Fruit fly (Drosophila melanogaster) whole organism, pupa: ENCODE results near the gene TfIIFalpha.

ENCODE experiments used
- CG10348 ChIP-seq: fragments of 200-800 bp; sonication (Bioruptor generic); IDR thresholded peaks from 2 replicates; pipeline ENCODE4 v1.3.6; 2022; ENCODE audit warnings: missing biosample characterization, missing genetic modification characterization
- CG12605 ChIP-seq: fragments of 200-800 bp; sonication (Bioruptor generic); IDR thresholded peaks from 2 replicates; pipeline ENCODE4 v1.3.6; 2022; ENCODE audit warnings: missing biosample characterization, missing genetic modification characterization
- CG13204 ChIP-seq: fragments of 200-800 bp; sonication (Bioruptor generic); optimal IDR thresholded peaks from 2 replicates; lab custom pipeline; 2018; ENCODE audit warnings: missing biosample characterization, mild to moderate bottlenecking, missing genetic modification characterization, moderate library complexity
- CG14655 ChIP-seq: fragments of 200-800 bp; sonication (Bioruptor generic); optimal IDR thresholded peaks from 3 replicates; lab custom pipeline; 2017; ENCODE audit warnings: mild to moderate bottlenecking, missing biosample characterization, missing genetic modification reagents, missing genetic modification characterization
- CG15710 ChIP-seq: fragments of 200-800 bp; sonication (Bioruptor generic); optimal IDR thresholded peaks from 2 replicates; lab custom pipeline; 2018; ENCODE audit warnings: missing biosample characterization, mild to moderate bottlenecking, missing genetic modification characterization, moderate library complexity
- CG17806 ChIP-seq: fragments of 200-800 bp; sonication (Bioruptor generic); optimal IDR thresholded peaks from 2 replicates; lab custom pipeline; 2018; ENCODE audit warnings: missing biosample characterization, mild to moderate bottlenecking, missing genetic modification characterization, moderate library complexity
- CG32121 ChIP-seq: fragments of 200-800 bp; sonication (Bioruptor generic); IDR thresholded peaks from 2 replicates; pipeline ENCODE4 v1.3.6; 2022; ENCODE audit warnings: missing biosample characterization, missing genetic modification characterization
- CG34367 ChIP-seq: fragments of 200-800 bp; sonication (Bioruptor generic); optimal IDR thresholded peaks from 2 replicates; lab custom pipeline; 2018; ENCODE audit warnings: missing biosample characterization, mild to moderate bottlenecking, missing genetic modification characterization
- CG4496 ChIP-seq: fragments of 200-800 bp; sonication (Bioruptor generic); IDR thresholded peaks from 3 replicates; pipeline ENCODE4 v1.3.6; 2022; ENCODE audit warnings: missing biosample characterization, missing genetic modification characterization
- CG8159 ChIP-seq: fragments of 200-800 bp; sonication (Bioruptor generic); optimal IDR thresholded peaks from 3 replicates; lab custom pipeline; 2018; ENCODE audit warnings: missing biosample characterization, mild to moderate bottlenecking, missing genetic modification characterization, moderate library complexity
- CG8301 ChIP-seq: fragments of 200-800 bp; sonication (Bioruptor generic); optimal IDR thresholded peaks from 2 replicates; lab custom pipeline; 2018; ENCODE audit warnings: missing biosample characterization, mild to moderate bottlenecking, missing genetic modification characterization
- CG9948 ChIP-seq: fragments of 200-800 bp; sonication (Bioruptor generic); optimal IDR thresholded peaks from 2 replicates; lab custom pipeline; 2018; ENCODE audit warnings: missing biosample characterization, mild to moderate bottlenecking, missing genetic modification characterization, moderate library complexity
- D1 ChIP-seq: fragments of 200-800 bp; sonication (Bioruptor generic); optimal IDR thresholded peaks from 2 replicates; lab custom pipeline; 2018; ENCODE audit warnings: missing biosample characterization, mild to moderate bottlenecking, missing genetic modification characterization, moderate library complexity
- EcR ChIP-seq: fragments of 200-800 bp; sonication (Bioruptor generic); optimal IDR thresholded peaks from 3 replicates; lab custom pipeline; 2019; ENCODE audit warnings: missing biosample characterization, missing genetic modification characterization, mild to moderate bottlenecking, moderate library complexity, missing genetic modification reagents
- Ets98B ChIP-seq: fragments of 200-800 bp; sonication (Bioruptor generic); IDR thresholded peaks from 2 replicates; pipeline ENCODE4 v1.3.6; 2022; ENCODE audit warnings: missing biosample characterization, missing genetic modification characterization
- Pif1A ChIP-seq: fragments of 200-800 bp; sonication (Bioruptor generic); optimal IDR thresholded peaks from 3 replicates; lab custom pipeline; 2016; ENCODE audit warnings: missing biosample characterization, missing genetic modification characterization
- Pif1B ChIP-seq: fragments of 200-800 bp; sonication (Bioruptor generic); optimal IDR thresholded peaks from 3 replicates; lab custom pipeline; 2016; ENCODE audit warnings: missing biosample characterization, missing genetic modification characterization
- Snoo ChIP-seq: fragments of 200-800 bp; sonication (Bioruptor generic); optimal IDR thresholded peaks from 3 replicates; lab custom pipeline; 2017; ENCODE audit warnings: missing biosample characterization, mild to moderate bottlenecking, missing genetic modification characterization, inconsistent platforms
- fd96Ca ChIP-seq: fragments of 200-800 bp; sonication (Bioruptor generic); IDR thresholded peaks from 3 replicates; pipeline ENCODE4 v1.3.6; 2022; ENCODE audit warnings: missing biosample characterization, missing genetic modification characterization
- gl ChIP-seq: fragments of 200-800 bp; sonication (Bioruptor generic); optimal IDR thresholded peaks from 2 replicates; lab custom pipeline; 2018; ENCODE audit warnings: missing biosample characterization, mild to moderate bottlenecking, missing genetic modification characterization
- rn ChIP-seq: fragments of 200-800 bp; sonication (Bioruptor generic); IDR thresholded peaks from 2 replicates; pipeline ENCODE4 v1.3.6; 2022; ENCODE audit warnings: missing biosample characterization, missing genetic modification characterization

TfIIFalpha gene

DNA sequence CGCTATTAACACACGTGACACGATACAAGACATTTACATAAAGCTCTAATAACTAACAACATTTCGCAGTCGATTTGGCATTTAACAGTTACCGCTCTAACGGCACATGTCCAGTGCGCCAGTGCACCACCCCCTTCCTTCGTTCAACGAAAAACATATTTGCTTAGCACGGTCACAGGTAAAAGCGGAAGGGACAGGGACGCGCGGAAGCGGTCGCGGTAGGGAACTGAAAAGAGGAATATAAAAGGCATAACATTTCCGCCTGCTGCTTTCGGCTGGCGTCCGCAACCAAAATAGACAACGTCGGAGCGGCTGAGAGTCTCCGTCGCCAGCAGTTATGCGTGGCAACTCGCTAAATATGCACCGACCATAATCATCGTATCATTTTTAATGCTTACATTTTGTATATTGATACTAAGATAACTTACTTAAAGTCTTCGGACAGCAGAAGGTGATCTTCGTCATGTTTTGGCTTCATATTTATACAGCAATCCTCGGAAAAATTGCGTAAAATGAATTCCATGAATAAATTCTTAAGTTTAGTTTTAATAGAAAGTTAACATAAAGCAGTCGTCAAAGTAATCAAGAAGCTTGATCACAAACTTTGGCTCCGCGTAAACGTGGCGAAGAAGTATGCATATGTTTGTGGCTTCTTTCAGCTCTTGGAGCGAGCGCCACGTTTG lies 28.4 kb upstream of the TfIIFalpha start:
- peak; percentile 80 for TF ChIP-seq CG14655
- TF ChIP-seq CG34367 (tag; lab: Kevin White, UChicago) = peak; percentile 6
- no peak for TF ChIP-seq CG10348 (GFP tag; lab: Robert Waterston, UW)
- TF ChIP-seq CG4496 (GFP tag; lab: Robert Waterston, UW) = 0 out of 3 replicates have a peak, but pooled peaks have one; percentile 5
- TF ChIP-seq CG8301 (tag; lab: Kevin White, UChicago) = peak; percentile 75
- TF ChIP-seq CG9948 (tag; lab: Kevin White, UChicago) = peak; percentile 30
- TF ChIP-seq CG32121 (GFP tag; lab: Robert Waterston, UW) = peak; percentile 54; the same call in 1 of the 2 replicates
- TF ChIP-seq D1 = no peak
- TF ChIP-seq CG17806 = peak; percentile 31
- no peak for TF ChIP-seq rn
- TF ChIP-seq CG13204 = no peak
- TF ChIP-seq Pif1B (GFP tag; lab: Kevin White, UChicago) = peak; percentile 27
- TF ChIP-seq Pif1A (GFP tag; lab: Kevin White, UChicago) = peak; percentile 59
- peak; percentile 30 for TF ChIP-seq CG8159
- 0 out of 2 replicates have a peak, but pooled peaks have one; percentile 22 for TF ChIP-seq Ets98B
- TF ChIP-seq CG15710 = peak; percentile 26
- TF ChIP-seq fd96Ca (GFP tag; lab: Robert Waterston, UW) = peak; percentile 46; the same call in 1 of the 3 replicates
- TF ChIP-seq CG12605 (GFP tag; lab: Robert Waterston, UW) = no peak
- TF ChIP-seq Snoo (tag; lab: Kevin White, UChicago) = no peak
- TF ChIP-seq EcR (GFP tag; lab: Kevin White, UChicago) = no peak
- TF ChIP-seq gl = no peak

DNA sequence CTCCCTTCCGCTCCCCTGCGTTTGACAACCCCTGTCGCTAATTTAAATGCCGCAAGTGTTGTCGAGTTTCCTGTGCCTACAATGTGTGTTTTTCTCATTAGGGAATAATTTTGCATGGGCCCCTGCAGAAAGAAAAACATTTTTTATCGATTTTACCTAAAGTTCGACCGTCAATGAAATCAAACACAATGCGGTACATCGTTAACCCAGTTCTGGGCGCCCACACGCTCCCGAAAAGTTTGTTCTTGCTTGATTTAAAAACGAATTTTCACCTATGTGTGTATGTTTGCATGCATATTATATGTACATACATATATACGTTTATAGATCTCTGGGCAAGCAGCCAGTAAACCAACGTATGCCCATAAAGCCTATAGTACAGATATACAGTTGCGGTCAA lies 27.8 kb upstream of the TfIIFalpha start:
- TF ChIP-seq CG10348 (GFP tag; lab: Robert Waterston, UW) = no peak
- TF ChIP-seq Snoo (tag; lab: Kevin White, UChicago) = no peak
- no peak for TF ChIP-seq CG34367 (tag; lab: Kevin White, UChicago)
- TF ChIP-seq D1 = no peak
- TF ChIP-seq Ets98B = no peak
- TF ChIP-seq fd96Ca (GFP tag; lab: Robert Waterston, UW) = no peak
- no peak for TF ChIP-seq CG13204
- TF ChIP-seq rn = no peak
- no peak for TF ChIP-seq CG17806
- TF ChIP-seq CG15710 = no peak
- TF ChIP-seq gl = no peak
- no peak for TF ChIP-seq CG8159
- no peak for TF ChIP-seq Pif1B (GFP tag; lab: Kevin White, UChicago)
- TF ChIP-seq Pif1A (GFP tag; lab: Kevin White, UChicago) = no peak
- TF ChIP-seq CG12605 (GFP tag; lab: Robert Waterston, UW) = no peak
- TF ChIP-seq CG4496 (GFP tag; lab: Robert Waterston, UW) = no peak
- TF ChIP-seq CG32121 (GFP tag; lab: Robert Waterston, UW) = no peak
- no peak for TF ChIP-seq CG8301 (tag; lab: Kevin White, UChicago)

DNA sequence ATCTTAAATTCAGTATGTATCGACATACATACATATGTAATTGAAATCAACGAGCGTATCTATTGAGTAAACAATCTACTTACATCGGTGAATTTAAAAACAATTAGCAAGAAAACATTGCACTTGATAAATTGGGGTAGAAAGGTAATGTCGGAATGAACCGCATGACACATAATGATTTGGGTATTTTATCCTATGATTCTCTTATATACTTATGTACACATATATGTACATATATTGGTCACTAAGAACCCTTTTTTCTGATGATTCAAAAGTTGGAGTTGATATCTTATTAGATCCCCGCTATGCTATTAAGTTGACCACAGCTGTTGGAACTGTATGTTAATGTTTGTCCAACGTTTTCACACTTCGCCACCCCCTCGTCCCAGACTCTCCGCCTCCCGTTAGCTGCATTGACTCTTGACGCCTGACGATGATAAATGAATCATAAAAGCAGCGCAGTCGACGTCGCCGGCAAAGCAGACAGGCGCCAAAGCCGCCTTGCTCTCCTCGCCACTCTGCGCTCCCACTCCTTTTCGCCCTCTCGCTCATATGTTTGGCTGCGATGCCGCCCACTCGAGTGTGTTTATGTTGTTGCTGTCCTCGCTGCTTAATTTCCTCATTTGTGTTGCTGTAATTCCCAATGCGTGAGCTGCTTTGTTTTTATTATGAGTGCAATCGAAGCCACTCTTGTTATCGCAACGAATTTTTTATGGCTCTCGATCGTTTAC lies 27.2 kb upstream of the TfIIFalpha start:
- TF ChIP-seq D1 (no peak), fd96Ca (GFP tag; lab: Robert Waterston, UW) (no peak), EcR (GFP tag; lab: Kevin White, UChicago) (peak; percentile 24), CG17806 (peak; percentile 31), Ets98B (no peak; the same call in 1 of the 2 replicates), CG4496 (GFP tag; lab: Robert Waterston, UW) (peak; percentile 60; the same call in 2 of the 3 replicates), CG13204 (peak; percentile 28), CG8159 (peak; percentile 50), CG10348 (GFP tag; lab: Robert Waterston, UW) (0 out of 2 replicates have a peak, but pooled peaks have one; percentile 19), Snoo (tag; lab: Kevin White, UChicago) (no peak), CG9948 (tag; lab: Kevin White, UChicago) (peak; percentile 54), rn (no peak), Pif1B (GFP tag; lab: Kevin White, UChicago) (no peak), CG8301 (tag; lab: Kevin White, UChicago) (peak; percentile 69), CG12605 (GFP tag; lab: Robert Waterston, UW) (no peak), CG34367 (tag; lab: Kevin White, UChicago) (peak; percentile 36), CG32121 (GFP tag; lab: Robert Waterston, UW) (peak; percentile 37; the same call in 1 of the 2 replicates), CG15710 (peak; percentile 43), gl (no peak), CG14655 (peak; percentile 77), Pif1A (GFP tag; lab: Kevin White, UChicago) (no peak)

DNA sequence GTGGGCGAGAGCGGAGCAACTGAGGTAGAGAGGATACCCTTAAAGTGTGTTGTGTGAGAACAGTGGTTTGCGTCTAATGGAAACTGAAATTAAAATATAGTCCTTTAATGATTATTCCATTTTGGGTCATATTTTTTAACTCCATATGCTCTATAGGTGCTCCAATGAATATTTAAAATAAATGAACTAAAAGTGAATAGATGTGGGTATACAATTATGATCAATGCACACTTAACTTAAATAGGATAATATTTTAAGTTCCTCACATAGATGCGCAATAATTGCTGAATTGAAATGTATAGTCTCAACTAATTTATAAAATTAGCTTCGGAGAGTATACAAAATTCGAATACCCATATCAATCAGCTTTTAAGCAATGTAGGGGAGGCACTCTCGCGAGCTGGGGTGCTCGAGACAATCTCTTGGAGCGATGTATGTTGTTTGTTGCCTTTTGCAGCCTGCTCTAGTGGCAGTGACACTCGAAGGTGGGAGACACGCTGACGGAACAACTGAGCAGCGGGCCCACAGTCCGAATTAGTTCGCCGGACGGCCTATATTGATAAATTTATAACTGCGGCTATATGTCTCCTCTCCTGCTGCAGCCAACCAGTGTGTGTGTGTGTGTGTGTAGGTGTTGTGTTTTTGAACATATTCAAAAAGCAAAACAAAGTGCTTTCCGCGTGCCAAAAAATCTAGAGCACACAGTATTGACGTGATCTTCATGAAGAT lies 26.5 kb upstream of the TfIIFalpha start:
- TF ChIP-seq Pif1A (GFP tag; lab: Kevin White, UChicago) = peak; percentile 82
- no peak for TF ChIP-seq CG13204
- TF ChIP-seq CG10348 (GFP tag; lab: Robert Waterston, UW) = no peak
- no peak for TF ChIP-seq EcR (GFP tag; lab: Kevin White, UChicago)
- TF ChIP-seq Pif1B (GFP tag; lab: Kevin White, UChicago) = peak; percentile 73
- TF ChIP-seq CG32121 (GFP tag; lab: Robert Waterston, UW) = peak; percentile 54
- no peak for TF ChIP-seq CG12605 (GFP tag; lab: Robert Waterston, UW)
- peak; percentile 71 for TF ChIP-seq CG15710
- peak; percentile 79 for TF ChIP-seq CG17806
- peak; percentile 82 for TF ChIP-seq CG8301 (tag; lab: Kevin White, UChicago)
- peak; percentile 65 for TF ChIP-seq Snoo (tag; lab: Kevin White, UChicago)
- TF ChIP-seq CG34367 (tag; lab: Kevin White, UChicago) = peak; percentile 70
- peak; percentile 79 for TF ChIP-seq CG9948 (tag; lab: Kevin White, UChicago)
- no peak for TF ChIP-seq rn
- TF ChIP-seq gl = peak; percentile 39
- TF ChIP-seq Ets98B = no peak; the same call in 1 of the 2 replicates
- TF ChIP-seq fd96Ca (GFP tag; lab: Robert Waterston, UW) = no peak
- peak; percentile 72; the same call in 2 of the 3 replicates for TF ChIP-seq CG4496 (GFP tag; lab: Robert Waterston, UW)
- no peak for TF ChIP-seq CG14655
- peak; percentile 39 for TF ChIP-seq D1
- peak; percentile 84 for TF ChIP-seq CG8159
